Worm (Caenorhabditis elegans): ENCODE results near the gene R13A1.5.

- TF ChIP-seq nhr-28 (tag; optimal IDR thresholded peaks at IDR 0.05) (no peak), nhr-237 (tag; optimal IDR thresholded peaks at IDR 0.05) (no peak), ces-1 (GFP tag; optimal IDR thresholded peaks at IDR 0.05) (no peak), ama-1 (optimal IDR thresholded peaks at IDR 0.05) (no peak)
Measured at ce11 chrIV:7222088-7222487, 30.4 kb upstream of the R13A1.5 start.

Data from whole organism, L1 larva.